Worm (Caenorhabditis elegans) whole organism, early embryonic: ENCODE data around the gene cyl-1.
A peak's percentile ranks its signal among the peaks of the same experiment; 100 is the strongest.
"Not testable (repeated sequence)": the region's sequence is repeated elsewhere in the genome, so short reads cannot be mapped to it uniquely, and the experiment has no call there.

Experiments
- B0310.2 ChIP-seq: sonication (generic microtip); optimal IDR thresholded peaks from 2 replicates; lab custom pipeline; 2016; ENCODE audit warnings: mild to moderate bottlenecking, missing genetic modification characterization, missing compliant biosample characterization
- F13C5.2 ChIP-seq: sonication (generic microtip); optimal IDR thresholded peaks from 2 replicates; lab custom pipeline; 2017; ENCODE audit warnings: mild to moderate bottlenecking, missing genetic modification characterization, inconsistent platforms, missing compliant biosample characterization
- aly-1 ChIP-seq: sonication (generic microtip); optimal IDR thresholded peaks from 2 replicates; lab custom pipeline; 2016; ENCODE audit warnings: missing genetic modification characterization, missing compliant biosample characterization
- ama-1 ChIP-seq: fragments of 150-350 bp; optimal IDR thresholded peaks from 2 replicates; lab custom pipeline; 2014
- ceh-13 ChIP-seq: fragments of 200-800 bp; sonication (Bioruptor generic); optimal IDR thresholded peaks from 2 replicates; lab custom pipeline; 2018; ENCODE audit warnings: mild to moderate bottlenecking, missing genetic modification characterization, missing compliant biosample characterization
- ceh-36 ChIP-seq: sonication (generic microtip); optimal IDR thresholded peaks from 2 replicates; lab custom pipeline; 2016; ENCODE audit warnings: missing genetic modification characterization, inconsistent platforms, missing compliant biosample characterization
- ets-7 ChIP-seq: sonication (generic microtip); optimal IDR thresholded peaks from 2 replicates; lab custom pipeline; 2016; ENCODE audit warnings: missing genotype, missing genetic modification characterization, missing compliant biosample characterization
- flt-1 ChIP-seq: fragments of 200-800 bp; sonication (Bioruptor generic); IDR thresholded peaks from 2 replicates; pipeline ENCODE4 v1.3.6; 2022; ENCODE audit warnings: missing genetic modification characterization, missing compliant biosample characterization
- hmbx-1 ChIP-seq: sonication (generic microtip); optimal IDR thresholded peaks from 2 replicates; lab custom pipeline; 2016; ENCODE audit warnings: mild to moderate bottlenecking, missing genetic modification characterization, missing compliant biosample characterization
- hmg-4 ChIP-seq: fragments of 200-800 bp; sonication (Bioruptor generic); optimal IDR thresholded peaks from 2 replicates; lab custom pipeline; 2018; ENCODE audit warnings: mild to moderate bottlenecking, missing genetic modification characterization, missing compliant biosample characterization
- hnd-1 ChIP-seq: sonication (generic microtip); optimal IDR thresholded peaks from 2 replicates; lab custom pipeline; 2016; ENCODE audit warnings: missing genetic modification characterization, missing compliant biosample characterization
- pes-1 ChIP-seq: fragments of 200-800 bp; sonication (Bioruptor generic); IDR thresholded peaks from 2 replicates; pipeline ENCODE4 v1.3.6; 2022; ENCODE audit warnings: missing genetic modification reagents, missing genetic modification characterization, missing compliant biosample characterization
- scrt-1 ChIP-seq: fragments of 200-800 bp; sonication (Bioruptor generic); IDR thresholded peaks from 2 replicates; pipeline ENCODE4 v1.3.6; 2022; ENCODE audit warnings: missing genetic modification characterization, missing compliant biosample characterization
- sea-1 ChIP-seq: fragments of 200-800 bp; sonication (Bioruptor generic); conservative IDR thresholded peaks from 2 replicates; pipeline ENCODE4 v1.3.6; 2022; ENCODE audit warnings: missing genetic modification characterization, missing compliant biosample characterization
- tbx-11 ChIP-seq: fragments of 200-800 bp; sonication (Bioruptor generic); IDR thresholded peaks from 2 replicates; pipeline ENCODE4 v1.3.6; 2022; ENCODE audit warnings: missing genetic modification characterization, missing compliant biosample characterization
- tbx-37 ChIP-seq: fragments of 200-800 bp; sonication (Bioruptor generic); conservative IDR thresholded peaks from 2 replicates; pipeline ENCODE4 v1.3.6; 2022; ENCODE audit warnings: missing genetic modification reagents, missing genetic modification characterization, missing compliant biosample characterization
- tra-4 ChIP-seq: sonication (generic microtip); optimal IDR thresholded peaks from 2 replicates; lab custom pipeline; 2017; ENCODE audit warnings: missing genetic modification characterization, missing compliant biosample characterization

The cyl-1 gene

DNA sequence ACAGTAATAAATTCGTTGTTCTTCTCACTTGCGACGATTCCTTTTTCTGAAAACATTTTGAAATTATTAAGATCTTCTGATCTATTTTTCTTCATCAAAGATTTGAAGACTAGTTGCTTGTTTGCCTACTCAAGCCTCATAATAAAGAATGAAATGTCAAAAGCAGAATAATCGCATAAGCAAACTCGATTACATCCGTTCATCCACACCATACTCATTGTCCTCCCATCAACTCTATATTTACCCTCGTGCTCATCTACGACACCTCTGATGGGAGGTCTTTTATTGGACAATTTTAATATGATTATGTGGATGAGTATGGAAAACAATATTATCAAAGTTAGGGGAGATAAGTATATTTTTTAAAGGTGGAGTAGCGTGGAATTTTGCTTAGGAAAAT, 40.3 kb upstream of the cyl-1 start:
- TF ChIP-seq hmbx-1 (tag; lab: Kevin White, UChicago) (no peak), ceh-36 (tag; lab: Kevin White, UChicago) (no peak), tbx-11 (GFP tag; lab: Robert Waterston, UW) (no peak), F13C5.2 (tag; lab: Kevin White, UChicago) (no peak), hnd-1 (tag; lab: Kevin White, UChicago) (no peak), flt-1 (GFP tag; lab: Robert Waterston, UW) (no peak), ceh-13 (GFP tag; lab: Kevin White, UChicago) (no peak)

DNA sequence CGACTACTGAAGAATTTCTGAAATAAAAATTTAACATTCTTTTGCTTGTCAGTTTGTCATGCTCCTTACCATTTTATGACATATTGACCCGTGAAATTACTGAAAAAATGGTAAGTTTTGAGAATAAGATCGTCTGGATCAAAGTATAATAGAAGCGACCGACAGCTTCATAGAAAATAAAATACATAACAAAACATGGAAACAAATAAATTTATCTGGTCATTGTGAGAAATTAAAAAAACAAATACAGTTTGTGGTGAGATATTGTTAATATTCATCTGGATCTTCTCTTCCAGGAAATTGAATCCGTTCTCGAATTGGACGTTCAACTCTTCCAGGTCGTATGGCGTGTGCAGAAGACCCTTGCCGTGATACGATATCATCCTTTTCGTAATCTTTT, 38.5 kb upstream of the cyl-1 start, which contains the start of gene pkc-1:
pkc-1 (minus strand) TSS at position 101 of the 400 bp plus-strand sequence.
- TF ChIP-seq sea-1 (GFP tag; lab: Robert Waterston, UW) (no peak), pes-1 (GFP tag; lab: Robert Waterston, UW) (no peak), scrt-1 (no peak), tbx-37 (GFP tag; lab: Robert Waterston, UW) (no peak), flt-1 (GFP tag; lab: Robert Waterston, UW) (no peak)

DNA sequence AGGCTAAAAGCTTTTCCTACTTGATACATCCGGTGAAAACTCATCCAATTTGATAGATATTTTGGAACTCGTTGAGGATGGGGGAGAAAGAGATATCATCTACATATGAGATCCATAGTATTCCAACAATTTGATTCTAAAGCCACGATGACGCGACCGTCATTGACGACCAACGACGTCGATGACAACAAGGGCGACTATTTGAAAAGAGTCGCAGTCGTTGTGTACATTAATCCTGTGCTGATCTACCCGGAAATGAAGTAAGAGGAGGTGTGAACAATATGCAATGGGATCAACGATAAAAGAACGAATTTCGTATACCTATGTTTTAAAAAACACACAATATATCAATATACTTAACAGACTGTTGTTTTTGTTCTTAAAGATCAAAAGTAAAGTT, 34.6 kb upstream of the cyl-1 start:
- TF ChIP-seq hmbx-1 (tag; lab: Kevin White, UChicago) (no peak), sea-1 (GFP tag; lab: Robert Waterston, UW) (no peak), ceh-13 (GFP tag; lab: Kevin White, UChicago) (no peak), ama-1 (no peak)

DNA sequence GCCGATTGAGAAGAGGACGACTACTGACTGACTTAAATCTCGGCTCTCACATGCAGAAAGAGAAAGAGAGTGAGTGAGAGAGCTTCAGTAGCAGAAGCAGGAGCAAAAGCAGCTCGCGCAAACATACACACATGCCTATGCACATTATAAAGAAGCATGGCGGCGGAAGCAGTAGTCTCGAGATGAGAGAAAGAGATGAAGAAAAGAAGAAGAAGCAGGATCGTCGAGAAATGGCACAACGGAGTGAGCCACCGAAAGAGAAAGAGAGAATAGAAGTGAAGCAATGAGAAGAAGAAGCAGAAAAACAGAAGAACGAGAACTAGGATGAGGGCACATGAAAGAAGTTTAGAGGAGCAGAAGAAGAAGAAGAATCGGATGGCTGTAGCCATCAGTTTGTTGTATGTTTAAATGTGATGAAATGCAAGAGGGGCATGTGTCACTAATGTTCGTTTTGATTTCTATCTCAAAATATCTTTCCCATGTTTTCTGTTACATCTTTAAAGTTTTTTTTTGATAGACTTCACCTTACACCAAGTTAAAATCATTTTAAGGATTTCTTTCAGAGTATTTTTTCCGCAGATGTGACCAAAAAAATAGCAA, 33.5 kb upstream of the cyl-1 start:
- TF ChIP-seq sea-1 (GFP tag; lab: Robert Waterston, UW) (no peak), tra-4 (tag; lab: Kevin White, UChicago) (no peak), hnd-1 (tag; lab: Kevin White, UChicago) (no peak), hmbx-1 (tag; lab: Kevin White, UChicago) (no peak), ceh-13 (GFP tag; lab: Kevin White, UChicago) (no peak), ceh-36 (tag; lab: Kevin White, UChicago) (no peak), scrt-1 (no peak), ama-1 (no peak), hmg-4 (GFP tag; lab: Kevin White, UChicago) (no peak), flt-1 (GFP tag; lab: Robert Waterston, UW) (no peak), aly-1 (tag; lab: Kevin White, UChicago) (no peak)

DNA sequence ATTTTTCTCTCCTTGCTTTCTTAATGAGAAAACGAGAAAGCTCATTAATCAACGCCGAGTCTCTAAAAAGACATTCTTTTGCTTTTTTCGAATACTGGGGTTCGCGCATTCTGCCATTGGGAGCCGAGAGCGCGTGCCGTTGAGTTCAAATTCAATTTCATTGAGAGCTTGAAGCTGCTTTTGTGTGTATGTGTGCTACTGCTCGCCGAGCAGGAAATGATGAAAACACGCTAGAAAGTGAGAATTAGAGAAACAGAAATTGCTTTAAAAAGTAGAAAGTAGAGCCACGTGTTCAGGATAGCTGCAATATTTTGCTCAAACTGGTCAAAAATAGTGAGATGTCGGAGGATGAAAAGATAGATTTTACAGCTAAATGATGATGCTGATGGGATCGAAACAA, 32.2 kb upstream of the cyl-1 start:
- TF ChIP-seq tbx-11 (GFP tag; lab: Robert Waterston, UW) (no peak), ama-1 (no peak), ceh-36 (tag; lab: Kevin White, UChicago) (no peak), hmbx-1 (tag; lab: Kevin White, UChicago) (no peak), aly-1 (tag; lab: Kevin White, UChicago) (no peak), flt-1 (GFP tag; lab: Robert Waterston, UW) (no peak), hnd-1 (tag; lab: Kevin White, UChicago) (no peak), ceh-13 (GFP tag; lab: Kevin White, UChicago) (no peak)

DNA sequence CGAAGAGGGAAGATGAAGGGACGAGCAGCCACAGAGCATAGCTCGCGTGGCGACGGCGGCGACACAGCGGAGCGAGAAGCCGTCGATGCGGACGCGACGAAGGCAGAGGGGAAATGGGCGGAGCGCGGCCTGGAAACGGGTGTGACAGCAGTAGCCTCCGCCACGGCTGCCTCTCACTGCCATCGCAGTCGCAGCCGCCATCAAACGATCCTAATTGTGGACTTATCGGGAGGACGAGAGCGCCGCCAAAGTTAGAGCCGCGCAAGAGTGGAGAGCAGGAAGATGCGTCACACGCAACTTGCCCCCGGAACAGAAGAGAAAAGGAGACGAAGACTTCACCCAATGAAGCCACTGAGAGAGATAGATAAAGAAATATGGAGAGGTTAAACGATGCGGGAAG, 30.8 kb upstream of the cyl-1 start:
- TF ChIP-seq aly-1 (tag; lab: Kevin White, UChicago) (peak; percentile 62), scrt-1 (peak; percentile 67; the same call in 1 of the 2 replicates), B0310.2 (tag; lab: Kevin White, UChicago) (no peak)

DNA sequence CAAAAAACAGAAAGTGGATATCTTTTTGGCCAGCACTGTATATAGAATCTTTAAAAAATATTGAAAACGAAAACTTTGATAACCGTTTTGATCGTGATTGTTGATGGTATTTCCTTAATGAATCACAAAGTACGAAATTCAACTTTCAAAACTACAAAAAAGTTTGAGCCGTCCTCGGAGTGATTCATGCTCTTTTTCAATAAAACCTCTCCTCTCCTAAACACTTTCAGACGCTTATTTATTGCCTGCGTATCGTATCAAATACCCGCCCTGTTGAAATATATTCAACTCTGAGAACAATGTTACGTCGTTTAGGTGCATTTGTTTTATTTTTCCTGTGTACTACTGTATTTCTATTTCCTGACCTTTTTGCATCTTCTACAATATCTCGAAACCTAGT, 27.4 kb upstream of the cyl-1 start:
- no peak for TF ChIP-seq ama-1
- no peak for TF ChIP-seq hmg-4 (GFP tag; lab: Kevin White, UChicago)
- TF ChIP-seq aly-1 (tag; lab: Kevin White, UChicago) = no peak
- no peak for TF ChIP-seq flt-1 (GFP tag; lab: Robert Waterston, UW)
- TF ChIP-seq B0310.2 (tag; lab: Kevin White, UChicago) = no peak
- TF ChIP-seq ets-7 = no peak
- no peak for TF ChIP-seq F13C5.2 (tag; lab: Kevin White, UChicago)
- no peak for TF ChIP-seq tra-4 (tag; lab: Kevin White, UChicago)
- TF ChIP-seq tbx-37 (GFP tag; lab: Robert Waterston, UW) = no peak
- TF ChIP-seq pes-1 (GFP tag; lab: Robert Waterston, UW) = no peak
- no peak for TF ChIP-seq tbx-11 (GFP tag; lab: Robert Waterston, UW)
- no peak for TF ChIP-seq scrt-1
- no peak for TF ChIP-seq ceh-13 (GFP tag; lab: Kevin White, UChicago)
- TF ChIP-seq hnd-1 (tag; lab: Kevin White, UChicago) = no peak
- TF ChIP-seq hmbx-1 (tag; lab: Kevin White, UChicago) = no peak
- no peak for TF ChIP-seq sea-1 (GFP tag; lab: Robert Waterston, UW)
- no peak for TF ChIP-seq ceh-36 (tag; lab: Kevin White, UChicago)

DNA sequence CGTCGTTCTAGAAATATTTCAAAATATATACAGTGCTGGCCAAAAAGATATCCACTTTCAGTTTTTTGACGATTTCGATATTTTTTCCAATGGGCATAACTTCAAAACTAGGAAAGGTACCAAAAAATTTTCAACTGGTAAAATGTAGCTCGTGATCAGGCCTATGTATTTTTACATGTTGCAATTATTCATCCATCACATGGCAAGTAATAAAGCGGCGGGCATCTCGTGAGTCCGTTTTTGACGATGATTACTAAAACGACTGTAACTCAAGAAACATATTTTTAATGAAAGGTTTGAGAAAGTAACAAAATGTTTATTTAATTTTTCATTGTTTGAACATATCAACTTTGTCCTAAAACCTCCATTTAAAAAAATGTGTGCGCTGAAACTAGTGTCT, 26.5 kb upstream of the cyl-1 start, which contains the start of gene F10C2.3:
F10C2.3 (plus strand) TSS at position 301 of the 400 bp plus-strand sequence.
- not testable (repeated sequence) for TF ChIP-seq B0310.2 (tag; lab: Kevin White, UChicago); hmg-4 (GFP tag; lab: Kevin White, UChicago); aly-1 (tag; lab: Kevin White, UChicago)
